Fruit fly (Drosophila melanogaster): ENCODE results near the gene CG34377.
A peak's percentile ranks its signal among the peaks of the same experiment; 100 is the strongest.

Gene CG34377

DNA sequence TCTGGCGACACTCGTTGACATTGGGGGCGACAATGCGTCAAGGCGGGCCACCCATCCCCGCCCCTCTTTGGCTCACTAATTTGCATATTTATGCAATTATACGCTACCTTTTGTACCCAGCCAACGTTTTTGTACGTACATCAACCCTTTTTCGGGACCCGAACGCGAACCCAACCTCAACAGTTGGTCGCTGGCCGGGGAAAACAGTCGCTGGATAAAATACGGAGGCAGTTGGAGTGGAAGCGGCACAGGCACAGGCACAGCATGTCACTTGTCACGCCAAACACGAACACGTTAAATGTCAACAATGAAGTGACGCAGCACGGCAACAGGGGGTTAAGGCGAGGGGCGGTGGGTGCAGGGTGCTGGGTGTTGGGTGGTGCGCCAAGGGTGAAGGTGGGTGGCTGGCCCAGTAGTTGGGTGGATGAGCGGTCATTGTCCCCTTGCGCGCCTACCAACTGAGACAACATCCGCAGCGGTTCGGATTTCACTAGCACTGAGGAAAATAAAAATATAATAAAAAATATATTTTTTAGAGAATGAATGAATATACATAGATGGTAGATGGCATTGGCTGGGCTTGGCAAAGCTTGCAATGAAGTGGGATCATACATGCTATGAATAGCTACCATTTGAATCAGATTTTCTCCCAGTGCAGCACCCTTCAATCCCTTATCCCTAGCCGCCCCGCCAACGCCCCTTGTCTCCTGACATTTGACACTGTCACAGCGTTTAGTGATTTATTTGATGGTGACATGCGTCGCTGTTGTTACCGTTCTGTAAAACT lies 63.0 kb downstream of the CG34377 start (continued):
- TF ChIP-seq sc (optimal IDR thresholded peaks at IDR 0.05) (no peak), sc (GFP tag; optimal IDR thresholded peaks at IDR 0.05) (no peak), Lpt (GFP tag; optimal IDR thresholded peaks at IDR 0.05) (no peak), nmo (GFP tag; optimal IDR thresholded peaks at IDR 0.05) (peak; percentile 37), ase (GFP tag; IDR thresholded peaks at IDR 0.05) (no peak), CG9876 (GFP tag; optimal IDR thresholded peaks at IDR 0.05) (no peak), CG9609 (GFP tag; optimal IDR thresholded peaks at IDR 0.05) (no peak), bab2 (GFP tag; optimal IDR thresholded peaks at IDR 0.05) (no peak), disco-r (GFP tag; optimal IDR thresholded peaks at IDR 0.05) (no peak), CG3838 (GFP tag; optimal IDR thresholded peaks at IDR 0.05) (no peak), lbe (GFP tag; optimal IDR thresholded peaks at IDR 0.05) (no peak), dpn (GFP tag; optimal IDR thresholded peaks at IDR 0.05) (peak in 1 of 2 experiments; percentile 5), ewg (GFP tag; optimal IDR thresholded peaks at IDR 0.05) (no peak), CG17385 (GFP tag; optimal IDR thresholded peaks at IDR 0.05) (no peak), CG10565 (GFP tag; optimal IDR thresholded peaks at IDR 0.05) (no peak), tll (GFP tag; optimal IDR thresholded peaks at IDR 0.05) (no peak), CG12769 (tag; optimal IDR thresholded peaks at IDR 0.05) (no peak), fu2 (GFP tag; optimal IDR thresholded peaks at IDR 0.05) (no peak), dimm (GFP tag; IDR thresholded peaks at IDR 0.05) (no peak), lola (GFP tag; optimal IDR thresholded peaks at IDR 0.05) (no peak), sens-2 (GFP tag; IDR thresholded peaks at IDR 0.05) (no peak), rib (GFP tag; IDR thresholded peaks at IDR 0.05) (no peak), Mes4 (GFP tag; optimal IDR thresholded peaks at IDR 0.05) (no peak), peb (GFP tag; IDR thresholded peaks at IDR 0.05) (no peak), nerfin-1 (tag; optimal IDR thresholded peaks at IDR 0.05) (no peak), dysf (GFP tag; IDR thresholded peaks at IDR 0.05) (peak; percentile 46; the same call in 1 of the 3 replicates), phol (tag; optimal IDR thresholded peaks at IDR 0.05) (peak; percentile 12), ato (GFP tag; IDR thresholded peaks at IDR 0.05; ENCODE audit: partially characterized antibody) (no peak), CG13894 (tag; optimal IDR thresholded peaks at IDR 0.05) (no peak), CG34224 (GFP tag; IDR thresholded peaks at IDR 0.05; ENCODE audit: partially characterized antibody) (no peak), CG12071 (GFP tag; optimal IDR thresholded peaks at IDR 0.05) (no peak), nau (GFP tag; optimal IDR thresholded peaks at IDR 0.05) (no peak), inv (GFP tag; IDR thresholded peaks at IDR 0.05; ENCODE audit: partially characterized antibody) (no peak), CG8359 (GFP tag; optimal IDR thresholded peaks at IDR 0.05; ENCODE audit: borderline replicate concordance) (no peak), Drgx (GFP tag; IDR thresholded peaks at IDR 0.05) (no peak), CG12942 (GFP tag; optimal IDR thresholded peaks at IDR 0.05) (no peak), Dfd (GFP tag; optimal IDR thresholded peaks at IDR 0.05) (no peak), amos (GFP tag; IDR thresholded peaks at IDR 0.05; ENCODE audit: partially characterized antibody) (no peak), Bteb2 (GFP tag; optimal IDR thresholded peaks at IDR 0.05) (no peak), slou (GFP tag; optimal IDR thresholded peaks at IDR 0.05) (no peak), CrebB (tag; optimal IDR thresholded peaks at IDR 0.05) (no peak), CG17912 (GFP tag; optimal IDR thresholded peaks at IDR 0.05) (no peak), CG4360 (GFP tag; IDR thresholded peaks at IDR 0.05) (no peak), scrt (GFP tag; optimal IDR thresholded peaks at IDR 0.05) (peak; percentile 86), fru (optimal IDR thresholded peaks at IDR 0.05) (no peak), CG4424 (GFP tag; optimal IDR thresholded peaks at IDR 0.05) (peak; percentile 20), ci (GFP tag; IDR thresholded peaks at IDR 0.05) (peak; percentile 65; the same call in 1 of the 3 replicates), Sry-β (GFP tag; optimal IDR thresholded peaks at IDR 0.05) (no peak), CG11398 (GFP tag; optimal IDR thresholded peaks at IDR 0.05) (no peak), kay (GFP tag; optimal IDR thresholded peaks at IDR 0.05) (no peak)
